Fruit fly (Drosophila melanogaster) whole organism, embryonic: Measurements from ENCODE around the gene Chrac-16.

Experiments
- CG2116 ChIP-seq: fragments of 200-800 bp; sonication (Bioruptor generic); optimal IDR thresholded peaks from 3 replicates; lab custom pipeline; 2018; ENCODE audit warnings: missing biosample characterization, mild to moderate bottlenecking, missing genetic modification characterization
- CG2875 ChIP-seq: fragments of 200-800 bp; sonication (Bioruptor generic); optimal IDR thresholded peaks from 2 replicates; lab custom pipeline; 2017; ENCODE audit warnings: missing biosample characterization, mild to moderate bottlenecking, missing genetic modification characterization, missing genetic modification reagents
- CG30403 ChIP-seq: fragments of 200-800 bp; sonication (Bioruptor generic); optimal IDR thresholded peaks from 3 replicates; lab custom pipeline; 2016; ENCODE audit warnings: missing biosample characterization, missing genetic modification characterization
- CG4820 ChIP-seq: fragments of 200-800 bp; sonication (Bioruptor generic); optimal IDR thresholded peaks from 3 replicates; lab custom pipeline; 2016; ENCODE audit warnings: missing biosample characterization, missing genetic modification characterization
- CG8924 ChIP-seq: fragments of 200-800 bp; optimal IDR thresholded peaks from 3 replicates; lab custom pipeline; 2019; ENCODE audit warnings: missing biosample characterization, mild to moderate bottlenecking, missing genetic modification characterization, moderate library complexity
- Fer3 ChIP-seq: fragments of 200-800 bp; sonication (Bioruptor generic); optimal IDR thresholded peaks from 2 replicates; lab custom pipeline; 2018; ENCODE audit warnings: missing biosample characterization, mild to moderate bottlenecking, missing genetic modification characterization, moderate library complexity
- Xrp1 ChIP-seq: fragments of 200-800 bp; sonication (Bioruptor generic); IDR thresholded peaks from 2 replicates; pipeline ENCODE4 v1.3.6; 2022; ENCODE audit warnings: missing biosample characterization, missing genetic modification characterization
- btn ChIP-seq: fragments of 200-800 bp; sonication (Bioruptor generic); optimal IDR thresholded peaks from 2 replicates; lab custom pipeline; 2016; ENCODE audit warnings: missing biosample characterization, missing genetic modification characterization
- gce ChIP-seq: fragments of 200-800 bp; sonication (Bioruptor generic); IDR thresholded peaks from 3 replicates; pipeline ENCODE4 v1.3.6; 2022; ENCODE audit warnings: missing biosample characterization, missing genetic modification characterization
- psq ChIP-seq: fragments of 200-800 bp; sonication (Bioruptor generic); optimal IDR thresholded peaks from 2 replicates; lab custom pipeline; 2017; ENCODE audit warnings: missing biosample characterization, missing genetic modification characterization
- salm ChIP-seq: fragments of 200-800 bp; sonication (Bioruptor generic); optimal IDR thresholded peaks from 2 replicates; lab custom pipeline; 2018; ENCODE audit warnings: missing biosample characterization, mild to moderate bottlenecking, missing genetic modification characterization
- sd ChIP-seq: fragments of 200-800 bp; sonication (Bioruptor generic); optimal IDR thresholded peaks from 3 replicates; lab custom pipeline; 2018; ENCODE audit warnings: missing biosample characterization, mild to moderate bottlenecking, missing genetic modification characterization, moderate library complexity

DNA sequence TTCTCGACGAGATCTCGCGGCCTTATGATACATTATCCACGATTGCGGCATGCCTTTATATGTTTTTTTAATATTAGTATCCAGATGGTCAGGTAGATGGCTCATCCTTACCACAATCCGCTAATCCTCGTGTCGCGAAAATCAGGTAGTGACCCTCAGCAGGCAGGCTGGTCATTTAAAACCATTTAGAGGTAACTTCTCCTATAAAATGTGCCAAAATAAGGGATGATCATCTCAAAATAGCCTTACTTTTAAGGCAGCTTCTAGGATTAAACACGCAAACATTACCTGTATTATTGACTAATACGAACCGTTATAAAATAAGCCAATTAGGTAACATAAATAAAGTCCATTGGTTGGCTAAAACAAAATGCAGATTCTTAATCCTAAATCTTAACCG, 28.8 kb downstream of the Chrac-16 start, which contains the start of gene tsg:
- TF ChIP-seq CG2875 (GFP tag; lab: Kevin White, UChicago) (no peak), Fer3 (tag; lab: Kevin White, UChicago) (no peak), CG30403 (GFP tag; lab: Kevin White, UChicago) (no peak), CG8924 (tag; lab: Kevin White, UChicago) (no peak), btn (GFP tag; lab: Kevin White, UChicago) (no peak), Xrp1 (no peak), gce (GFP tag; lab: Robert Waterston, UW) (no peak), psq (GFP tag; lab: Kevin White, UChicago) (no peak), salm (no peak), CG2116 (GFP tag; lab: Kevin White, UChicago) (no peak), sd (tag; lab: Kevin White, UChicago) (no peak), CG4820 (no peak)
